Fruit fly (Drosophila melanogaster): Measurements from ENCODE around the gene Npc2c.

The Npc2c gene

DNA sequence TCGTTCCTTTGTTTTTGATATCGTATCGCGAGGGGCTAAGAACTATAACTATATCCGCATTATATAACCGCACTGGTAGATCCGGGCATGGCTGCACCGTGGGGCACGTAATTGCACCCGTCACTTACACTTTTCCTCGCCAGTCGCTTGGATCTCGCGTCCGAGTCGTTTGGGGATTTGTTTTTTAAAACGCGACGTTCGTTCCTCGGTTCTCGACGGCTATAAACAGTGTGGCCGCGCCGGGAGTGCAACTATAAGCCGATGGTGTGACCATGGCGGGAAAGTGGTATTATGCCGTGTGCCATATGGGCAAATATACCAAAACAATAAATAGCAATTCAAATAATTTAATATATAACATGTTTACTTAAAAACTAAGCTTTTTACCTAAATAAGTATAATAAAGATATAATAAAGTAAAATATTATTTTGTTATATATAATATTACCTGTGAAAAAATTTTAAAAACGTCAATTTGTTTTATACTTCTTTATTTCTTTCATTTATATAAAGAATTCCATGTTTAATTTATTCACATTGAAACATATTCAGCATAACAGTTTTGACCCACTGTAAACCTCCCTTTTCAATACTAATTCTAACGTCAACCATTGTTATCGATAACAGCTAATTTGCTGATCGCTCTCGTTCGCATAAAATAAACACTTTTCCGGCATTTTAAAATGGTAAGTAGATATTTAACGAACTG is 17.2 kb upstream of the Npc2c start, which contains the start of the genes Mical and CG3909 (continued):
- TF ChIP-seq run (tag; optimal IDR thresholded peaks at IDR 0.05) (peak; percentile 63), CG32767 (GFP tag; IDR thresholded peaks at IDR 0.05) (peak; percentile 76; the same call in 1 of the 2 replicates), sqz (GFP tag; optimal IDR thresholded peaks at IDR 0.05) (no peak), CG9727 (GFP tag; optimal IDR thresholded peaks at IDR 0.05) (peak; percentile 77), CG14965 (GFP tag; optimal IDR thresholded peaks at IDR 0.05; ENCODE audit: borderline replicate concordance) (no peak), CG7556 (GFP tag; optimal IDR thresholded peaks at IDR 0.05) (peak; percentile 86), HmgD (GFP tag; optimal IDR thresholded peaks at IDR 0.05) (no peak), CG9609 (GFP tag; optimal IDR thresholded peaks at IDR 0.05) (no peak), CG2199 (GFP tag; IDR thresholded peaks at IDR 0.05) (peak; percentile 57; the same call in 1 of the 3 replicates), tup (GFP tag; optimal IDR thresholded peaks at IDR 0.05) (no peak), crol (GFP tag; IDR thresholded peaks at IDR 0.05) (no peak), tap (tag; optimal IDR thresholded peaks at IDR 0.05) (peak; percentile 85), CG10274 (GFP tag; optimal IDR thresholded peaks at IDR 0.05) (no peak), lmd (GFP tag; IDR thresholded peaks at IDR 0.05) (peak; percentile 86), CG2202 (tag; optimal IDR thresholded peaks at IDR 0.05) (peak; percentile 13), CG43689 (GFP tag; IDR thresholded peaks at IDR 0.05) (peak; percentile 84), gem (tag; optimal IDR thresholded peaks at IDR 0.05) (peak; percentile 95), CG32532 (GFP tag; IDR thresholded peaks at IDR 0.05) (peak; percentile 96), wek (GFP tag; optimal IDR thresholded peaks at IDR 0.05) (no peak), sd (tag; optimal IDR thresholded peaks at IDR 0.05) (peak; percentile 78), emc (GFP tag; optimal IDR thresholded peaks at IDR 0.05) (no peak), ci (GFP tag; IDR thresholded peaks at IDR 0.05) (peak; percentile 70), CG8924 (tag; optimal IDR thresholded peaks at IDR 0.05) (peak; percentile 92), hb (GFP tag; IDR thresholded peaks at IDR 0.05; ENCODE audit: partially characterized antibody) (peak; percentile 56; the same call in 1 of the 3 replicates), ase (GFP tag; IDR thresholded peaks at IDR 0.05) (peak; percentile 83; the same call in 2 of the 3 replicates), sisA (GFP tag; IDR thresholded peaks at IDR 0.05) (peak; percentile 80), shn (GFP tag; optimal IDR thresholded peaks at IDR 0.05) (no peak), disco-r (GFP tag; optimal IDR thresholded peaks at IDR 0.05) (no peak), CG9437 (GFP tag; optimal IDR thresholded peaks at IDR 0.05) (peak; percentile 77), CG11723 (GFP tag; optimal IDR thresholded peaks at IDR 0.05) (peak; percentile 43), CG10654 (GFP tag; optimal IDR thresholded peaks at IDR 0.05) (peak; percentile 75), Doc3 (GFP tag; IDR thresholded peaks at IDR 0.05; ENCODE audit: partially characterized antibody) (no peak), Gug (GFP tag; IDR thresholded peaks at IDR 0.05) (peak; percentile 77; the same call in 3 of the 4 replicates), Antp (GFP tag; optimal IDR thresholded peaks at IDR 0.05) (peak; percentile 31), lab (GFP tag; optimal IDR thresholded peaks at IDR 0.05) (peak; percentile 84), ash1 (GFP tag; optimal IDR thresholded peaks at IDR 0.05) (peak; percentile 26), CG1832 (GFP tag; optimal IDR thresholded peaks at IDR 0.05) (no peak), CG7786 (GFP tag; optimal IDR thresholded peaks at IDR 0.05) (peak; percentile 17), Nf-YA (GFP tag; IDR thresholded peaks at IDR 0.05) (peak; percentile 78), Tbp (GFP tag; optimal IDR thresholded peaks at IDR 0.05) (no peak), kni (GFP tag; optimal IDR thresholded peaks at IDR 0.05) (no peak), CG7839 (tag; optimal IDR thresholded peaks at IDR 0.05) (peak; percentile 90), Lpt (GFP tag; optimal IDR thresholded peaks at IDR 0.05) (no peak), CG12219 (GFP tag; optimal IDR thresholded peaks at IDR 0.05) (peak; percentile 35), BEAF-32 (GFP tag; optimal IDR thresholded peaks at IDR 0.05) (peak; percentile 28), CG13894 (tag; optimal IDR thresholded peaks at IDR 0.05) (peak; percentile 87), CG15269 (tag; optimal IDR thresholded peaks at IDR 0.05) (peak; percentile 90), zf30C (GFP tag; optimal IDR thresholded peaks at IDR 0.05) (no peak), sr (GFP tag; IDR thresholded peaks at IDR 0.05) (peak; percentile 12; the same call in 1 of the 3 replicates)

Data from whole organism, embryonic.